Worm (Caenorhabditis elegans): ENCODE measurements around the gene ugt-18.

The ugt-18 gene

ce11 chrV:12811126-12811525, 8.9 kb upstream of the ugt-18 start, which contains the start of gene ZC443.2:
Gene ZC443.2, minus strand, starts transcription at chrV:12811192.
- TF ChIP-seq nhr-10 (tag; optimal IDR thresholded peaks at IDR 0.05): no peak
- peak in 1 of 2 experiments; percentile 1 for TF ChIP-seq unc-62 (GFP tag; optimal IDR thresholded peaks at IDR 0.05 in 1 of 2)
- no peak for TF ChIP-seq unc-62 (tag; optimal IDR thresholded peaks at IDR 0.05)

- TF ChIP-seq F26F4.8 (GFP tag; conservative IDR thresholded peaks at IDR 0.05) (no peak), unc-39 (tag; optimal IDR thresholded peaks at IDR 0.05) (no peak), zfp-3 (GFP tag; conservative IDR thresholded peaks at IDR 0.05) (peak; percentile 6; the same call in 1 of the 2 replicates), sdz-12 (GFP tag; optimal IDR thresholded peaks at IDR 0.05) (no peak), nhr-25 (tag; optimal IDR thresholded peaks at IDR 0.05; ENCODE audit: borderline replicate concordance, insufficient read depth) (no peak), lin-15B (tag; optimal IDR thresholded peaks at IDR 0.05) (no peak), Y105C5A.15 (GFP tag; IDR thresholded peaks at IDR 0.05) (no peak), fos-1 (tag; optimal IDR thresholded peaks at IDR 0.05) (no peak), hif-1 (tag; optimal IDR thresholded peaks at IDR 0.05) (no peak), ama-1 (optimal IDR thresholded peaks at IDR 0.05) (peak; percentile 13), hmg-1.1 (GFP tag; IDR thresholded peaks at IDR 0.05) (0 out of 2 replicates have a peak, but pooled peaks have one; percentile 15), T26A8.4 (GFP tag; IDR thresholded peaks at IDR 0.05) (peak; percentile 40), mxl-3 (GFP tag; optimal IDR thresholded peaks at IDR 0.05) (no peak)
These were observed 8.2 kb upstream of the ugt-18 start for ce11 chrV:12811810-12812209.

- TF ChIP-seq ceh-62 (tag; optimal IDR thresholded peaks at IDR 0.05): no peak
- TF ChIP-seq ztf-7 (tag; optimal IDR thresholded peaks at IDR 0.05): no peak
- TF ChIP-seq daf-16 (GFP tag; optimal IDR thresholded peaks at IDR 0.05): no peak
- no peak for TF ChIP-seq daf-16 (tag; optimal IDR thresholded peaks at IDR 0.05)
- no peak for TF ChIP-seq lir-3 (tag; optimal IDR thresholded peaks at IDR 0.05)
- TF ChIP-seq spr-3 (GFP tag; optimal IDR thresholded peaks at IDR 0.05): no peak
- no peak for TF ChIP-seq Y75B8A.6 (GFP tag; IDR thresholded peaks at IDR 0.05)
- no peak for TF ChIP-seq unc-39 (tag; optimal IDR thresholded peaks at IDR 0.05)
- no peak for TF ChIP-seq tag-97 (GFP tag; IDR thresholded peaks at IDR 0.05)
- TF ChIP-seq mxl-3 (GFP tag; optimal IDR thresholded peaks at IDR 0.05): no peak
- no peak for TF ChIP-seq fkh-10 (GFP tag; optimal IDR thresholded peaks at IDR 0.05)
- TF ChIP-seq nhr-77 (tag; optimal IDR thresholded peaks at IDR 0.05): no peak
- TF ChIP-seq ZK546.5 (tag; optimal IDR thresholded peaks at IDR 0.05): no peak
- TF ChIP-seq ama-1 (optimal IDR thresholded peaks at IDR 0.05): no peak
These were observed 6.0 kb upstream of the ugt-18 start, which contains the start of gene ZC443.3 for ce11 chrV:12814022-12814421. Gene ZC443.3, minus strand, starts transcription at chrV:12814122.

ce11 chrV:12814481-12814882, 5.6 kb upstream of the ugt-18 start:
- TF ChIP-seq ZK546.5 (tag; optimal IDR thresholded peaks at IDR 0.05) (no peak), zip-2 (tag; optimal IDR thresholded peaks at IDR 0.05) (no peak), lir-3 (tag; optimal IDR thresholded peaks at IDR 0.05) (no peak), snpc-1.2 (GFP tag; IDR thresholded peaks at IDR 0.05) (0 out of 2 replicates have a peak, but pooled peaks have one; percentile 15), dve-1 (tag; optimal IDR thresholded peaks at IDR 0.05; ENCODE audit: insufficient read depth) (peak; percentile 21), hlh-11 (tag; optimal IDR thresholded peaks at IDR 0.05) (peak; percentile 90), ctbp-1 (GFP tag; IDR thresholded peaks at IDR 0.05) (peak; percentile 82), mep-1 (tag; optimal IDR thresholded peaks at IDR 0.05) (peak; percentile 68), ZK337.2 (GFP tag; IDR thresholded peaks at IDR 0.05) (no peak), mes-2 (tag; optimal IDR thresholded peaks at IDR 0.05; ENCODE audit: poor library complexity, severe bottlenecking) (peak; percentile 13), spr-1 (tag; optimal IDR thresholded peaks at IDR 0.05) (no peak), lin-13 (GFP tag; optimal IDR thresholded peaks at IDR 0.05) (no peak), ces-1 (GFP tag; optimal IDR thresholded peaks at IDR 0.05) (no peak), ceh-82 (tag; optimal IDR thresholded peaks at IDR 0.05) (no peak), daf-16 (GFP tag; optimal IDR thresholded peaks at IDR 0.05) (peak in 1 of 2 experiments; percentile 50), daf-16 (tag; optimal IDR thresholded peaks at IDR 0.05) (peak; percentile 30), nhr-42 (GFP tag; IDR thresholded peaks at IDR 0.05) (no peak), daf-8 (GFP tag; IDR thresholded peaks at IDR 0.05) (no peak), nhr-102 (tag; optimal IDR thresholded peaks at IDR 0.05) (no peak), ceh-20 (GFP tag; IDR thresholded peaks at IDR 0.05) (peak; percentile 72), ceh-62 (tag; optimal IDR thresholded peaks at IDR 0.05) (no peak), hmg-1.1 (GFP tag; IDR thresholded peaks at IDR 0.05) (peak; percentile 70; the same call in 1 of the 2 replicates), pha-4 (GFP tag; IDR thresholded peaks at IDR 0.05) (no peak), pha-4 (tag; optimal IDR thresholded peaks at IDR 0.05) (no peak), R02D3.7 (tag; optimal IDR thresholded peaks at IDR 0.05) (no peak), zfp-3 (GFP tag; conservative IDR thresholded peaks at IDR 0.05) (no peak), saeg-2 (GFP tag; IDR thresholded peaks at IDR 0.05) (no peak)

Data from whole organism, L4 larva.